Fruit fly (Drosophila melanogaster) whole organism, embryonic: ENCODE data around the gene CG33654.

Experiments
- CG13123 ChIP-seq: fragments of 200-800 bp; sonication (Bioruptor generic); optimal IDR thresholded peaks from 2 replicates; lab custom pipeline; 2016; ENCODE audit warnings: missing biosample characterization, missing genetic modification characterization
- CG14014 ChIP-seq: fragments of 200-800 bp; sonication (Bioruptor generic); IDR thresholded peaks from 2 replicates; pipeline ENCODE4 v1.3.6; 2022; ENCODE audit warnings: missing biosample characterization, missing genetic modification characterization
- CG33557 ChIP-seq: fragments of 200-800 bp; sonication (Bioruptor generic); optimal IDR thresholded peaks from 2 replicates; lab custom pipeline; 2019; ENCODE audit warnings: missing biosample characterization, mild to moderate bottlenecking, missing genetic modification characterization, moderate library complexity
- CG6272 ChIP-seq: fragments of 200-800 bp; sonication (Bioruptor generic); IDR thresholded peaks from 2 replicates; pipeline ENCODE4 v1.3.6; 2022; ENCODE audit warnings: missing biosample characterization, missing genetic modification characterization
- CG9932 ChIP-seq: fragments of 200-800 bp; sonication (Bioruptor generic); IDR thresholded peaks from 2 replicates; pipeline ENCODE4 v1.3.6; 2022; ENCODE audit warnings: missing biosample characterization, missing genetic modification characterization
- Trl ChIP-seq, 3 experiments: fragments of >200 bp in 2 of 3; fragments of 200-800 bp in 1 of 3; sonication (Bioruptor generic) in 1 of 3; optimal IDR thresholded peaks; 2 replicates in 1 of 3; 3 replicates in 2 of 3; lab custom pipeline; 2016 to 2017; ENCODE audit warnings: missing biosample characterization in 1 of 3, missing genetic modification characterization in 1 of 3
- chm ChIP-seq: fragments of 200-800 bp; sonication (Bioruptor generic); IDR thresholded peaks from 2 replicates; pipeline ENCODE4 v1.3.6; 2022; ENCODE audit warnings: missing biosample characterization, missing genetic modification characterization
- dysf ChIP-seq: fragments of 200-800 bp; sonication (Bioruptor generic); IDR thresholded peaks from 3 replicates; pipeline ENCODE4 v1.3.6; 2022; ENCODE audit warnings: missing biosample characterization, missing genetic modification characterization
- grau ChIP-seq: fragments of 200-800 bp; optimal IDR thresholded peaks from 3 replicates; lab custom pipeline; 2019; ENCODE audit warnings: missing biosample characterization, mild to moderate bottlenecking, missing genetic modification characterization, moderate library complexity
- unc-4 ChIP-seq: fragments of 200-800 bp; sonication (Bioruptor generic); IDR thresholded peaks from 2 replicates; pipeline ENCODE4 v1.3.6; 2022; ENCODE audit warnings: missing biosample characterization, missing genetic modification characterization; ENCODE audit not compliant: partially characterized antibody
- unpg ChIP-seq: fragments of 200-800 bp; sonication (Bioruptor generic); optimal IDR thresholded peaks from 3 replicates; lab custom pipeline; 2018; ENCODE audit warnings: missing biosample characterization, mild to moderate bottlenecking, missing genetic modification characterization, moderate library complexity

- TF ChIP-seq CG14014 (GFP tag; lab: Robert Waterston, UW) (no peak), CG6272 (GFP tag; lab: Robert Waterston, UW) (no peak), Trl (optimal IDR thresholded peaks at IDR 0.05; lab: Kevin White, UChicago) (no peak), Trl (GFP tag; optimal IDR thresholded peaks at IDR 0.05; lab: Kevin White, UChicago) (no peak), CG13123 (no peak), dysf (GFP tag; lab: Robert Waterston, UW) (no peak), unpg (GFP tag; lab: Kevin White, UChicago) (no peak), unc-4 (GFP tag; lab: Robert Waterston, UW) (no peak), grau (tag; lab: Kevin White, UChicago) (no peak), CG9932 (GFP tag; lab: Robert Waterston, UW) (no peak), CG33557 (GFP tag; lab: Kevin White, UChicago) (no peak), chm (GFP tag; lab: Robert Waterston, UW) (no peak)
Measured at dm6 chr3R:9625443-9625842, 42.4 kb upstream of the CG33654 start.
